Worm (Caenorhabditis elegans): ENCODE measurements around the gene K09F6.15.

- TF ChIP-seq ztf-11 (tag; optimal IDR thresholded peaks at IDR 0.05) (no peak), blmp-1 (tag; optimal IDR thresholded peaks at IDR 0.05) (no peak)
Observed at ce11 chrII:2225608-2226007, 51.7 kb downstream of the K09F6.15 start, which contains the start of gene F54A3.5.
